Fruit fly (Drosophila melanogaster) whole organism, pupa: Measurements from ENCODE around the gene CG15916.

ENCODE experiments used
- CG10348 ChIP-seq: fragments of 200-800 bp; sonication (Bioruptor generic); IDR thresholded peaks from 2 replicates; pipeline ENCODE4 v1.3.6; 2022; ENCODE audit warnings: missing biosample characterization, missing genetic modification characterization
- CG12605 ChIP-seq: fragments of 200-800 bp; sonication (Bioruptor generic); IDR thresholded peaks from 2 replicates; pipeline ENCODE4 v1.3.6; 2022; ENCODE audit warnings: missing biosample characterization, missing genetic modification characterization
- CG15710 ChIP-seq: fragments of 200-800 bp; sonication (Bioruptor generic); optimal IDR thresholded peaks from 2 replicates; lab custom pipeline; 2018; ENCODE audit warnings: missing biosample characterization, mild to moderate bottlenecking, missing genetic modification characterization, moderate library complexity
- CG32121 ChIP-seq: fragments of 200-800 bp; sonication (Bioruptor generic); IDR thresholded peaks from 2 replicates; pipeline ENCODE4 v1.3.6; 2022; ENCODE audit warnings: missing biosample characterization, missing genetic modification characterization
- CG9948 ChIP-seq: fragments of 200-800 bp; sonication (Bioruptor generic); optimal IDR thresholded peaks from 2 replicates; lab custom pipeline; 2018; ENCODE audit warnings: missing biosample characterization, mild to moderate bottlenecking, missing genetic modification characterization, moderate library complexity
- EcR ChIP-seq: fragments of 200-800 bp; sonication (Bioruptor generic); optimal IDR thresholded peaks from 3 replicates; lab custom pipeline; 2019; ENCODE audit warnings: missing biosample characterization, missing genetic modification characterization, mild to moderate bottlenecking, moderate library complexity, missing genetic modification reagents
- Ets98B ChIP-seq: fragments of 200-800 bp; sonication (Bioruptor generic); IDR thresholded peaks from 2 replicates; pipeline ENCODE4 v1.3.6; 2022; ENCODE audit warnings: missing biosample characterization, missing genetic modification characterization
- Pif1B ChIP-seq: fragments of 200-800 bp; sonication (Bioruptor generic); optimal IDR thresholded peaks from 3 replicates; lab custom pipeline; 2016; ENCODE audit warnings: missing biosample characterization, missing genetic modification characterization
- Snoo ChIP-seq: fragments of 200-800 bp; sonication (Bioruptor generic); optimal IDR thresholded peaks from 3 replicates; lab custom pipeline; 2017; ENCODE audit warnings: missing biosample characterization, mild to moderate bottlenecking, missing genetic modification characterization, inconsistent platforms
- gl ChIP-seq: fragments of 200-800 bp; sonication (Bioruptor generic); optimal IDR thresholded peaks from 2 replicates; lab custom pipeline; 2018; ENCODE audit warnings: missing biosample characterization, mild to moderate bottlenecking, missing genetic modification characterization

DNA sequence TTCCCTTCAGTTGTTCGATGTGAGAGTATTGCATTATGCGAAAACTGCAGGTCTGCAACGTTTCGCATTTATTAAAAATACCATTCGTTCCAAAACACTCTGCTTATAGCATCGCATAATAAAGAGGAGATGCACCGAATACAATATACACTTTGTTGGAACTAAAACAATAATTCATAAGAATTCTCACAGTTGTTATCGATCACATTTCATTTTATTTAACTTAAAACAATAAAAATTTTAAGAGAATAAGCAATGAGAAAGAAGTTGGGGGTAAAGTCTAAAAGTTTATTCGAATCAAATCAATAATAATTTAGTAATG, 43.8 kb downstream of the CG15916 start:
- TF ChIP-seq CG9948 (no peak), Pif1B (GFP tag; lab: Kevin White, UChicago) (no peak), CG12605 (GFP tag; lab: Robert Waterston, UW) (no peak), Ets98B (no peak; the same call in 1 of the 2 replicates), CG32121 (no peak), CG15710 (tag; lab: Kevin White, UChicago) (no peak), EcR (no peak), gl (no peak), Snoo (tag; lab: Kevin White, UChicago) (no peak), CG10348 (GFP tag; lab: Robert Waterston, UW) (no peak)
